Worm (Caenorhabditis elegans) whole organism, L3 larva: ENCODE measurements around the gene trm-2A.
"Not testable (repeated sequence)": the region's sequence is repeated elsewhere in the genome, so short reads cannot be mapped to it uniquely, and the experiment has no call there.

Experiments
- R02D3.7 ChIP-seq: fragments of 150-350 bp; optimal IDR thresholded peaks from 2 replicates; lab custom pipeline; 2014; ENCODE audit warnings: missing biosample characterization, missing genetic modification characterization
- ZK546.5 ChIP-seq: sonication (generic microtip); optimal IDR thresholded peaks from 2 replicates; lab custom pipeline; 2017; ENCODE audit warnings: missing biosample characterization, missing genetic modification characterization
- ama-1 ChIP-seq: fragments of 150-350 bp; optimal IDR thresholded peaks from 2 replicates; lab custom pipeline; 2018
- ceh-16 ChIP-seq: sonication (generic microtip); optimal IDR thresholded peaks from 2 replicates; lab custom pipeline; 2017; ENCODE audit warnings: missing biosample characterization, missing genetic modification characterization
- ceh-28 ChIP-seq: fragments of 150-350 bp; optimal IDR thresholded peaks from 2 replicates; lab custom pipeline; 2014; ENCODE audit warnings: missing biosample characterization, missing genetic modification reagents, missing genetic modification characterization
- ceh-82 ChIP-seq: fragments of 150-350 bp; optimal IDR thresholded peaks from 2 replicates; lab custom pipeline; 2014; ENCODE audit warnings: missing biosample characterization, missing genetic modification characterization
- ceh-9 ChIP-seq: sonication (generic microtip); optimal IDR thresholded peaks from 2 replicates; lab custom pipeline; 2018; ENCODE audit warnings: missing biosample characterization, missing genetic modification characterization
- daf-12 ChIP-seq: fragments of 150-350 bp; optimal IDR thresholded peaks from 2 replicates; lab custom pipeline; 2014; ENCODE audit warnings: missing biosample characterization, missing genetic modification reagents, missing genetic modification characterization
- egl-27 ChIP-seq: sonication (generic microtip); optimal IDR thresholded peaks from 4 replicates; lab custom pipeline; 2017; ENCODE audit warnings: missing biosample characterization, missing genetic modification reagents, missing genetic modification characterization
- egl-5 ChIP-seq: fragments of 150-350 bp; optimal IDR thresholded peaks from 2 replicates; lab custom pipeline; 2017; ENCODE audit warnings: missing biosample characterization, missing genetic modification reagents, missing genetic modification characterization, inconsistent platforms
- elt-1 ChIP-seq: fragments of 150-350 bp; optimal IDR thresholded peaks from 2 replicates; lab custom pipeline; 2014; ENCODE audit warnings: missing biosample characterization, missing genetic modification characterization
- elt-2 ChIP-seq: sonication (generic microtip); optimal IDR thresholded peaks from 2 replicates; lab custom pipeline; 2016; ENCODE audit warnings: missing genetic modification reagents, mild to moderate bottlenecking, missing genetic modification characterization, missing compliant biosample characterization
- elt-3 ChIP-seq, 3 experiments: fragments of 150-350 bp in 1 of 3; sonication (generic microtip) in 2 of 3; optimal IDR thresholded peaks; 2 replicates in 2 of 3; 4 replicates in 1 of 3; lab custom pipeline; 2014 to 2017; ENCODE audit warnings: missing biosample characterization in 3 of 3, missing genetic modification characterization in 3 of 3
- eor-1 ChIP-seq, 2 experiments: fragments of 150-350 bp; optimal IDR thresholded peaks; 2 replicates each; lab custom pipeline; 2014 to 2018; ENCODE audit warnings: missing biosample characterization in 2 of 2, missing genetic modification characterization in 2 of 2
- fkh-10 ChIP-seq: sonication (generic microtip); optimal IDR thresholded peaks from 2 replicates; lab custom pipeline; 2017; ENCODE audit warnings: missing biosample characterization, missing genetic modification reagents, missing genetic modification characterization
- fkh-2 ChIP-seq: fragments of 150-350 bp; optimal IDR thresholded peaks from 2 replicates; lab custom pipeline; 2014; ENCODE audit warnings: missing biosample characterization, missing genetic modification reagents, missing genetic modification characterization
- fos-1 ChIP-seq: fragments of 150-350 bp; optimal IDR thresholded peaks from 2 replicates; lab custom pipeline; 2014; ENCODE audit warnings: missing biosample characterization, missing genetic modification characterization
- hmg-11 ChIP-seq: sonication (generic microtip); optimal IDR thresholded peaks from 2 replicates; lab custom pipeline; 2016; ENCODE audit warnings: missing genetic modification characterization, missing compliant biosample characterization
- jun-1 ChIP-seq: fragments of 150-350 bp; optimal IDR thresholded peaks from 2 replicates; lab custom pipeline; 2014; ENCODE audit warnings: missing biosample characterization, missing genetic modification reagents, missing genetic modification characterization
- lin-15B ChIP-seq: fragments of 150-350 bp; optimal IDR thresholded peaks from 2 replicates; lab custom pipeline; 2014; ENCODE audit warnings: missing biosample characterization, missing genetic modification characterization
- lin-39 ChIP-seq: fragments of 150-350 bp; optimal IDR thresholded peaks from 2 replicates; lab custom pipeline; 2018; ENCODE audit warnings: missing biosample characterization, missing genetic modification reagents, missing genetic modification characterization
- lsy-12 ChIP-seq: sonication (generic microtip); optimal IDR thresholded peaks from 2 replicates; lab custom pipeline; 2016; ENCODE audit warnings: mild to moderate bottlenecking, missing genetic modification characterization, missing compliant biosample characterization
- mml-1 ChIP-seq: fragments of 150-350 bp; sonication (generic microtip); optimal IDR thresholded peaks from 3 replicates; lab custom pipeline; 2014; ENCODE audit warnings: missing biosample characterization, missing genetic modification characterization
- nfya-1 ChIP-seq: sonication (generic microtip); optimal IDR thresholded peaks from 2 replicates; lab custom pipeline; 2017; ENCODE audit warnings: missing genetic modification characterization, mild to moderate bottlenecking, missing compliant biosample characterization, antibody characterized with exemption, moderate library complexity; ENCODE audit not compliant: insufficient read depth
- nhr-11 ChIP-seq: fragments of 150-350 bp; optimal IDR thresholded peaks from 2 replicates; lab custom pipeline; 2014; ENCODE audit warnings: missing biosample characterization, missing genetic modification characterization
- nhr-12 ChIP-seq: fragments of 150-350 bp; optimal IDR thresholded peaks from 2 replicates; lab custom pipeline; 2014; ENCODE audit warnings: missing biosample characterization, missing genetic modification characterization
- nhr-23 ChIP-seq: fragments of 150-350 bp; optimal IDR thresholded peaks from 2 replicates; lab custom pipeline; 2014; ENCODE audit warnings: missing biosample characterization, missing genetic modification reagents, missing genetic modification characterization
- nhr-237 ChIP-seq: fragments of 150-350 bp; optimal IDR thresholded peaks from 2 replicates; lab custom pipeline; 2014; ENCODE audit warnings: missing biosample characterization, missing genetic modification characterization
- nhr-25 ChIP-seq: sonication (generic microtip); optimal IDR thresholded peaks from 2 replicates; lab custom pipeline; 2017; ENCODE audit warnings: missing biosample characterization, missing genetic modification characterization
- nhr-28 ChIP-seq: fragments of 150-350 bp; optimal IDR thresholded peaks from 2 replicates; lab custom pipeline; 2014; ENCODE audit warnings: missing biosample characterization, missing genetic modification characterization
- nhr-43 ChIP-seq: sonication (generic microtip); optimal IDR thresholded peaks from 2 replicates; lab custom pipeline; 2016; ENCODE audit warnings: mild to moderate bottlenecking, missing genetic modification characterization, missing compliant biosample characterization; ENCODE audit not compliant: poor library complexity, severe bottlenecking
- nhr-67 ChIP-seq: fragments of 150-350 bp; optimal IDR thresholded peaks from 2 replicates; lab custom pipeline; 2014; ENCODE audit warnings: missing biosample characterization, missing genetic modification characterization
- nhr-76 ChIP-seq: fragments of 150-350 bp; sonication (generic microtip); optimal IDR thresholded peaks from 5 replicates; lab custom pipeline; 2014; ENCODE audit warnings: missing biosample characterization, missing genetic modification characterization
- nhr-77 ChIP-seq: fragments of 150-350 bp; optimal IDR thresholded peaks from 2 replicates; lab custom pipeline; 2014; ENCODE audit warnings: missing biosample characterization, missing genetic modification characterization
- pha-4 ChIP-seq: fragments of 150-350 bp; optimal IDR thresholded peaks from 2 replicates; lab custom pipeline; 2014; ENCODE audit warnings: missing biosample characterization, missing genetic modification reagents, missing genetic modification characterization
- pqm-1 ChIP-seq: fragments of 150-350 bp; optimal IDR thresholded peaks from 2 replicates; lab custom pipeline; 2017; ENCODE audit warnings: missing biosample characterization, missing genetic modification characterization, inconsistent platforms
- sea-2 ChIP-seq: fragments of 150-350 bp; sonication (generic microtip); optimal IDR thresholded peaks from 4 replicates; lab custom pipeline; 2014; ENCODE audit warnings: missing biosample characterization, missing genetic modification reagents, missing genetic modification characterization
- skn-1 ChIP-seq: fragments of 150-350 bp; optimal IDR thresholded peaks from 2 replicates; lab custom pipeline; 2014; ENCODE audit warnings: missing biosample characterization, missing genetic modification characterization
- snpc-4 ChIP-seq: fragments of 150-350 bp; optimal IDR thresholded peaks from 2 replicates; lab custom pipeline; 2014; ENCODE audit warnings: missing biosample characterization, missing genetic modification characterization
- tbx-2 ChIP-seq: sonication (generic microtip); optimal IDR thresholded peaks from 2 replicates; lab custom pipeline; 2016; ENCODE audit warnings: mild to moderate bottlenecking, missing genetic modification characterization, missing compliant biosample characterization
- unc-39 ChIP-seq: sonication (generic microtip); optimal IDR thresholded peaks from 4 replicates; lab custom pipeline; 2017; ENCODE audit warnings: missing biosample characterization, missing genetic modification characterization
- unc-62 ChIP-seq: fragments of 150-350 bp; sonication (generic microtip); optimal IDR thresholded peaks from 4 replicates; lab custom pipeline; 2014; ENCODE audit warnings: missing biosample characterization, missing genetic modification reagents, missing genetic modification characterization
- zag-1 ChIP-seq: fragments of 150-350 bp; optimal IDR thresholded peaks from 2 replicates; lab custom pipeline; 2014; ENCODE audit warnings: missing biosample characterization, missing genetic modification characterization
- ztf-11 ChIP-seq: fragments of 150-350 bp; optimal IDR thresholded peaks from 2 replicates; lab custom pipeline; 2014; ENCODE audit warnings: missing biosample characterization, missing genetic modification characterization
- ztf-4 ChIP-seq: fragments of 150-350 bp; optimal IDR thresholded peaks from 2 replicates; lab custom pipeline; 2014; ENCODE audit warnings: missing biosample characterization, missing genetic modification characterization

trm-2A gene

ce11 chrV:890835-891234 lies 13.9 kb upstream of the trm-2A start, which contains the start of gene srlf-22:
Gene srlf-22, plus strand, starts transcription at chrV:891135.
- TF ChIP-seq nhr-237 (tag; lab: Kevin White, UChicago); egl-5; ceh-9 (tag; lab: Kevin White, UChicago): not testable (repeated sequence)

- TF ChIP-seq elt-2 (tag; lab: Kevin White, UChicago): no peak
- no peak for TF ChIP-seq egl-27 (tag; lab: Kevin White, UChicago)
- TF ChIP-seq elt-1 (tag; lab: Kevin White, UChicago): no peak
- TF ChIP-seq skn-1 (tag; lab: Kevin White, UChicago): no peak
These were observed 11.2 kb upstream of the trm-2A start, which contains the start of the genes srlf-23 and srlf-20 for ce11 chrV:893437-894018. Gene srlf-23, minus strand, starts transcription at chrV:893537. Gene srlf-20, plus strand, starts transcription at chrV:893968.

DNA sequence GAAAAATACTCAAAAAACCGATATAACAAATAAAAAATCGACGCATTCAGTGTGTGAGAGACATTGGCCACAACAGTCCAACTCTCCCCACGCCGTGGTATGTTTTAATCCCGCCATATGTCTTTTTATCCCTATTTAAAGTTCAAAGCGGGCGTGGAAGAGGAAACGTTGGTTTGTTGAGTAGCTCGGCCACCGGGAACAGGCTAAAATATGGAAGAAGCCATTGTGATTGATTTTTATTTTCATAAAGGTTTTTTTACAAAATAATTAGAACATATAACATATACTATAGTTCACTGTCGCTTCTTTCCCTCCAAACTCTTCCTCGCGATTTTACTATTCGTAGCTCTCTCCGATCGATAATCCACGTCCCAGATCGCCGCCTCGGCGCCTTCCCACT lies 5.7 kb upstream of the trm-2A start, which contains the start of gene nas-32:
Gene nas-32 (minus strand): TSS at position 101 of the 400 bp plus-strand sequence.
- TF ChIP-seq ztf-11 (tag; lab: Kevin White, UChicago) (no peak), nhr-76 (tag; lab: Kevin White, UChicago) (no peak), snpc-4 (tag; lab: Kevin White, UChicago) (no peak), hmg-11 (no peak), tbx-2 (tag; lab: Kevin White, UChicago) (no peak), egl-27 (tag; lab: Kevin White, UChicago) (no peak)

ce11 chrV:903460-903859 lies 1.3 kb upstream of the trm-2A start, which contains the start of gene fmo-5:
Gene fmo-5, minus strand, starts transcription at chrV:903665.
- TF ChIP-seq nhr-12 (no peak), snpc-4 (tag; lab: Kevin White, UChicago) (no peak), egl-5 (no peak), nhr-25 (tag; lab: Kevin White, UChicago) (peak; percentile 30), pqm-1 (tag; lab: Kevin White, UChicago) (peak; percentile 42), sea-2 (GFP tag; lab: Kevin White, UChicago) (no peak), nhr-76 (tag; lab: Kevin White, UChicago) (peak; percentile 31), fkh-2 (no peak), ZK546.5 (tag; lab: Kevin White, UChicago) (no peak), mml-1 (tag; lab: Kevin White, UChicago) (no peak), unc-62 (GFP tag; lab: Kevin White, UChicago) (no peak), elt-2 (tag; lab: Kevin White, UChicago) (peak; percentile 59), nhr-67 (tag; lab: Kevin White, UChicago) (no peak), fos-1 (tag; lab: Kevin White, UChicago) (no peak), R02D3.7 (tag; lab: Kevin White, UChicago) (no peak), lin-39 (tag; lab: Kevin White, UChicago) (no peak), lin-15B (tag; lab: Kevin White, UChicago) (peak; percentile 5), elt-3 (tag; optimal IDR thresholded peaks at IDR 0.05; lab: Kevin White, UChicago) (no peak), ceh-28 (no peak), unc-39 (tag; lab: Kevin White, UChicago) (no peak), hmg-11 (no peak), ztf-4 (tag; lab: Kevin White, UChicago) (no peak), eor-1 (tag; optimal IDR thresholded peaks at IDR 0.05; lab: Kevin White, UChicago) (no peak), nhr-237 (tag; lab: Kevin White, UChicago) (no peak), daf-12 (no peak), tbx-2 (tag; lab: Kevin White, UChicago) (no peak), ceh-9 (tag; lab: Kevin White, UChicago) (no peak), lsy-12 (tag; lab: Kevin White, UChicago) (no peak), nhr-28 (tag; lab: Kevin White, UChicago) (no peak), jun-1 (no peak), nhr-23 (tag; lab: Kevin White, UChicago) (peak; percentile 10), fkh-10 (no peak), skn-1 (tag; lab: Kevin White, UChicago) (no peak), ama-1 (lab: Kevin White, UChicago) (no peak), pha-4 (no peak), ceh-16 (tag; lab: Kevin White, UChicago) (no peak), egl-27 (tag; lab: Kevin White, UChicago) (no peak), nfya-1 (tag; lab: Kevin White, UChicago) (no peak), ceh-82 (tag; lab: Kevin White, UChicago) (no peak), nhr-11 (tag; lab: Kevin White, UChicago) (no peak), nhr-43 (tag; lab: Kevin White, UChicago) (peak; percentile 52), elt-1 (tag; lab: Kevin White, UChicago) (no peak), nhr-77 (tag; lab: Kevin White, UChicago) (no peak), zag-1 (tag; lab: Kevin White, UChicago) (no peak), ztf-11 (tag; lab: Kevin White, UChicago) (no peak)
